Worm (Caenorhabditis elegans) whole organism, mixed stage, embryonic: Measurements from ENCODE around the gene srxa-8.

ENCODE experiments used
- blmp-1 ChIP-seq: fragments of 150-350 bp; optimal IDR thresholded peaks from 2 replicates; lab custom pipeline; 2014; ENCODE audit warnings: missing biosample characterization, missing genetic modification characterization
- ham-2 ChIP-seq: fragments of 200-800 bp; sonication (Bioruptor generic); optimal IDR thresholded peaks from 2 replicates; lab custom pipeline; 2018; ENCODE audit warnings: mild to moderate bottlenecking, missing genetic modification characterization, missing compliant biosample characterization
- nhr-237 ChIP-seq: fragments of 150-350 bp; optimal IDR thresholded peaks from 2 replicates; lab custom pipeline; 2014; ENCODE audit warnings: missing biosample characterization, missing genetic modification characterization
- nhr-76 ChIP-seq: sonication (generic microtip); optimal IDR thresholded peaks from 2 replicates; lab custom pipeline; 2017; ENCODE audit warnings: missing biosample characterization, missing genetic modification characterization
- unc-62 ChIP-seq: fragments of 150-350 bp; optimal IDR thresholded peaks from 2 replicates; lab custom pipeline; 2014; ENCODE audit warnings: missing biosample characterization, missing genetic modification reagents, missing genetic modification characterization

DNA sequence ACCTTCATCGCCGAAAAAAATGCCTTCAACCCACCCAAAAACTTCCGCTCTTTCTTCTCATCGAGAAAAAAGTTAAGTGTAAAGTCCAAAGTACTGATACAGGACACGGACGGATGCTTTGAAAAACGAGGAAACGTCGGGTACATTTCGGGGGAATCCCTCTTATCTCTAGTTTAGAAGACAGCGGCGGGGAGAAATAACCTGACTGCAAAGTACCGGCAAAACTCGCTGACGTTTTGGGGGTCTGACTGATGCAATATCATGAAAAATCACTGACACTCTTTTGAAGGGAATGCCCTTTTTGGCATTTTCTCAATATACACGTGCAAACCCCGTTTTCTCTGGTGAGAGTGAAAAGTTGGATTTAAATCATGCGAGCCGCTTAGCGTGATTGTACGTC, 47.8 kb upstream of the srxa-8 start:
- TF ChIP-seq ham-2, result no peak
- TF ChIP-seq unc-62 (GFP tag; lab: Kevin White, UChicago), result no peak
- no peak for TF ChIP-seq nhr-76 (tag; lab: Kevin White, UChicago)
- no peak for TF ChIP-seq blmp-1 (tag; lab: Kevin White, UChicago)
- TF ChIP-seq nhr-237 (tag; lab: Kevin White, UChicago), result no peak
